Worm (Caenorhabditis elegans): ENCODE measurements around the gene C06H5.11.
"Not testable (repeated sequence)": the region's sequence is repeated elsewhere in the genome, so short reads cannot be mapped to it uniquely, and the experiment has no call there.

Gene C06H5.11

ce11 chrV:17888939-17889338 lies 4.9 kb downstream of the C06H5.11 start, which contains the start of gene C06H5.6:
Gene C06H5.6 (minus strand): TSS chrV:17888984.
- no peak for TF ChIP-seq unc-62 (GFP tag; optimal IDR thresholded peaks at IDR 0.05)

DNA sequence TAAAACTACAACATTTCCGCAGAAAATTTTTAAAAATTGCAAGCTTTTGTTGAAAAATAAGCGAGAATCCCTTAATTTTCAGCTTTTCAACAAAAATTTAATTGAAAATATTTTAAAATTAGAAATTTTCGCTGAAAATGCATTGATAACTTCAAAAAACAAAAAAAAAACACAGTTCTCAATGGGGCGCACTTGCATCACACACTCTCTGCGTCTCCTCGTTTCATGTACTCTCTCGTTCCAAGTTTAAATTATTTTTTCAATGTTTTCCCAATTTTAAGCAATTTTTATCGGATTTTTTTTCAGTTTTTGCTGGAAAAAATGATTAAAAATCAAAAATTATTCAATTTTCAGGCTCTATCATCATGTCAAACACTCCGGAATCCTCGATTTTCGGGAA lies 22.8 kb downstream of the C06H5.11 start, which contains the start of gene phf-14:
phf-14 (plus strand) TSS at position 345 of the 400 bp plus-strand sequence.
- TF ChIP-seq unc-62 (GFP tag; optimal IDR thresholded peaks at IDR 0.05), result no peak

DNA sequence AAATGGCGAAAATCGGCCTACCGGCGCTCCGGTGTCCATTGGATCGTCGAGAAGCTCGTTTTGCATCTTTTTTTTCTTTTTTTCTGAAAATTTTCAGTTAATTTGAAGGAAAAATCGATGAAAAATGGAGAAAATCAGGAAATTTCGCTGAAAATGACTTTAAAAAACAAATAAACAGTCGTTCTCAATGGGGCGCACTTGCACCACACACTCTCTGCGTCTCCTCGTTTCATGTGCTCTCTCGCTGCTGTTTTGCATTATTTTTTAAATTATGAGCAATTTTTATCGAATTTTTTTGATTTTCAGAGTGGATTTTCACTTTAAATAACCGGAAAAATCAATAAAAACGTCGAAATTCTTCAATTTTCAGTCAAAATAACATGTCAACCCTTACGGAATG lies 23.3 kb downstream of the C06H5.11 start, which contains the start of gene csn-1:
csn-1 (minus strand) TSS at position 83 of the 400 bp plus-strand sequence.
- no peak for TF ChIP-seq unc-62 (GFP tag; optimal IDR thresholded peaks at IDR 0.05)

ce11 chrV:17865309-17865708 lies 28.6 kb downstream of the C06H5.11 start, which contains the start of gene Y59A8A.8:
Gene Y59A8A.8 (plus strand): TSS chrV:17865609.
- TF ChIP-seq unc-62 (GFP tag; optimal IDR thresholded peaks at IDR 0.05), result not testable (repeated sequence)

DNA sequence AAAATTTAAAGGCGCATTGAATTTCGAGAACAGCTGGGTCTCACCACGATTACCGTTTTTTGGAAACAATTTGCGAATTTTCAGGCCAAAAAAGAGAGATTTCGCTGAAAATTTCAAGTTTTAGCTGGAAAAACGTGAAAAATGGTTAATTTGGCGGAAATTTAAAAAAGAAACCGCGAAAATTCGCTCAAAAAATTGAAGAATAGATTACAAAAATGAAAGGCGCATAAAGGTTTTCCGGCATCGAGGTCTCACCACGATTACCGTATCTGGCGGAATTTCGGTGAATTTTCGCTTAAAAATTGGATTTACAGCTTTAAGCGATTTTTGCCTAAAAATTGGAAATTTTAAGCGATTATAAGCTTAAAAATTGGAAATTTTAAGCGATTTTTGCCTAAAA lies 34.3 kb downstream of the C06H5.11 start:
- TF ChIP-seq unc-62 (GFP tag; optimal IDR thresholded peaks at IDR 0.05), result no peak

- TF ChIP-seq unc-62 (GFP tag; optimal IDR thresholded peaks at IDR 0.05), result no peak
These were observed 34.8 kb downstream of the C06H5.11 start for ce11 chrV:17859065-17859464.

ce11 chrV:17857901-17858300 lies 36.0 kb downstream of the C06H5.11 start:
- no peak for TF ChIP-seq unc-62 (GFP tag; optimal IDR thresholded peaks at IDR 0.05)

DNA sequence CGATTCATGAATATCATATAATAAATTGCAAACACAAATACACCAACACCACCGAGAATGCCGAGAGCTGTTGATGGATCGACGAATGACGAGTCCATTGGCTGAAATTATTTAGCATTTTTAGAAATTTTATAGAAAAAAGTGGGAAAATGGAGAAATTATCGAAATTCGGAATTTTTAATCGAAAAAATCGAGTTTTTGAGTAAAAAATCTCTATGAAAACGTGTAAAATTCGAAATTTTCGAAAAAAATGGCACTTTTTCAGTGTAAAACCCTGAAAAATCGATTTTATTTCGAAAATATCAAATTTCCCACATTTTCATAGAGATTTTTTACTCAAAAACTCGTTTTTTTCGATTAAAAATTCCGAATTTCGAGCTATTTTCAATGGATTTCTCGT lies 38.0 kb downstream of the C06H5.11 start, which contains the start of gene tcc-1:
tcc-1 (minus strand) TSS at position 101 of the 400 bp plus-strand sequence.
- no peak for TF ChIP-seq unc-62 (GFP tag; optimal IDR thresholded peaks at IDR 0.05)

ce11 chrV:17845370-17845967 lies 48.4 kb downstream of the C06H5.11 start:
- TF ChIP-seq unc-62 (GFP tag; optimal IDR thresholded peaks at IDR 0.05), result no peak

- TF ChIP-seq unc-62 (GFP tag; optimal IDR thresholded peaks at IDR 0.05), result no peak
These were observed 49.8 kb downstream of the C06H5.11 start, which contains the start of gene srh-286 for ce11 chrV:17844106-17844505. Gene srh-286 (minus strand): TSS chrV:17844206.
